Worm (Caenorhabditis elegans) whole organism, late embryonic: ENCODE results near the gene gst-44.

ENCODE experiments used
- che-1 ChIP-seq: sonication (generic microtip); optimal IDR thresholded peaks from 2 replicates; lab custom pipeline; 2016; ENCODE audit warnings: mild to moderate bottlenecking, missing genetic modification characterization, missing compliant biosample characterization
- nhr-11 ChIP-seq: fragments of 150-350 bp; optimal IDR thresholded peaks from 2 replicates; lab custom pipeline; 2014; ENCODE audit warnings: missing biosample characterization, missing genetic modification characterization

- no peak for TF ChIP-seq nhr-11 (tag; lab: Kevin White, UChicago)
- no peak for TF ChIP-seq che-1 (tag; lab: Kevin White, UChicago)
Measured at ce11 chrV:16350775-16351378, 39.8 kb upstream of the gst-44 start.
